Fruit fly (Drosophila melanogaster): ENCODE results near the gene hid.
A peak's percentile ranks its signal among the peaks of the same experiment; 100 is the strongest.

Gene hid

DNA sequence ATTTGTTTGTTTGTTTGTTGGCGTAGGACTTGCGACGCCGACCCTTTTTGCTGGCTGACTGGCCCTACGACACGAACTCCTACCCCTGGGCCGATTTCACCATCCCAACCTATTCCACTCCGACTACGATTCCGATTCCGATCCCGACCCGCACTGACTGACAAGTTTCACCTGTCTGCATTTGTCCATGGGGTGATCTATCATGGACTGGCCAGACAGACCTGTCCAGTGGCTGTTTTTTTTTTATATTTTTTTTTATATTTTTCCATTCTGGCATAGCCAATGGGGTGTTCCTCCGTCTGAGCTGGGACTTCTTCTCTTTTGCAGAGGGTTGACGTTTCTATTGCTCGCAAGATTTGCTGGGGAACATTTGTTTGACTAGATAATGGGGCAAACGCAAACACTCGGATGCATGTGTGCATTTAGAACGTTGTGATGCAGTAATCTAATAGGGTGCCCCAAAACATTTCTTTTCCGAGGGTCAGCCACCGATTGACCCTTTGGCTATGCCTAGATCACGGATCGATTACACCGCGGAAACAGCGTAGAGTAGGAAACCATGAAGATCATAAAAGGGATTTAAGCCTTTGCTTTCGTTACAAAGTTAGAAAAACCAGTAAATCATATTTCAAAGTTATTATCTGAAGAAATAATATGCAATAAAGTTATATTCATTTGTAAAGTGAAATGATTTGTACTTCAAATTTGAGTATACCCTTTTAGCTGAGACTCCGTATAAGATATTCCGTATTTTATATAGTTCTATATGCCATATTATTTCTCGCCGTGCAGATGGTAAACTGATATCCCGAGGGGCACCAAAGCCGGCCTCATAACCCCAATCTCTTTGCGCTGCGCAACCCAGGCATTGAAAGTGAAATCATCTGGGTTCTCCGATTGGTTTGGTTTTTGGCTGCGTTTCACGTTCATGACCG, 40.3 kb upstream of the hid start (continued):
- no peak for TF ChIP-seq CG1792 (GFP tag; optimal IDR thresholded peaks at IDR 0.05)
- TF ChIP-seq CG8388 (GFP tag; optimal IDR thresholded peaks at IDR 0.05) = peak; percentile 78
- TF ChIP-seq BtbVII (GFP tag; optimal IDR thresholded peaks at IDR 0.05) = no peak
- TF ChIP-seq ftz-f1 (GFP tag; optimal IDR thresholded peaks at IDR 0.05) = no peak
- no peak for TF ChIP-seq knrl (GFP tag; IDR thresholded peaks at IDR 0.05; ENCODE audit: partially characterized antibody)
- no peak for TF ChIP-seq crp (GFP tag; optimal IDR thresholded peaks at IDR 0.05)
- peak; percentile 54 for TF ChIP-seq zfh1 (GFP tag; IDR thresholded peaks at IDR 0.05)
- TF ChIP-seq CG8281 (tag; optimal IDR thresholded peaks at IDR 0.05) = no peak
- TF ChIP-seq Sox102F (GFP tag; optimal IDR thresholded peaks at IDR 0.05) = peak; percentile 67
- TF ChIP-seq tna (GFP tag; IDR thresholded peaks at IDR 0.05; ENCODE audit: partially characterized antibody) = no peak
- no peak for TF ChIP-seq toy (GFP tag; IDR thresholded peaks at IDR 0.05)
- no peak for TF ChIP-seq CG12744 (GFP tag; optimal IDR thresholded peaks at IDR 0.05)
- TF ChIP-seq CG4707 (GFP tag; optimal IDR thresholded peaks at IDR 0.05) = no peak
- no peak for TF ChIP-seq Awh (GFP tag; IDR thresholded peaks at IDR 0.05)
- TF ChIP-seq prd (optimal IDR thresholded peaks at IDR 0.05) = no peak
- TF ChIP-seq prd (GFP tag; IDR thresholded peaks at IDR 0.05) = peak; percentile 58; the same call in 2 of the 3 replicates
- TF ChIP-seq al (GFP tag; IDR thresholded peaks at IDR 0.05) = no peak
- TF ChIP-seq CG34422 (GFP tag; IDR thresholded peaks at IDR 0.05) = no peak
- TF ChIP-seq tx (GFP tag; optimal IDR thresholded peaks at IDR 0.05) = no peak
- TF ChIP-seq CG10462 (GFP tag; optimal IDR thresholded peaks at IDR 0.05) = no peak
- TF ChIP-seq Trl (optimal IDR thresholded peaks at IDR 0.05) = no peak
- TF ChIP-seq Trl (GFP tag; optimal IDR thresholded peaks at IDR 0.05) = no peak
- TF ChIP-seq ci (GFP tag; IDR thresholded peaks at IDR 0.05) = 0 out of 3 replicates have a peak, but pooled peaks have one; percentile 24
- peak; percentile 91 for TF ChIP-seq dmrt11E (tag; optimal IDR thresholded peaks at IDR 0.05)

dm6 chr3L:18224612-18225409, 39.4 kb upstream of the hid start:
- TF ChIP-seq CG17361 (GFP tag; IDR thresholded peaks at IDR 0.05) (peak; percentile 59), sima (GFP tag; optimal IDR thresholded peaks at IDR 0.05) (no peak), Optix (GFP tag; IDR thresholded peaks at IDR 0.05) (no peak), lov (optimal IDR thresholded peaks at IDR 0.05) (no peak), lov (GFP tag; IDR thresholded peaks at IDR 0.05) (no peak), pzg (GFP tag; optimal IDR thresholded peaks at IDR 0.05) (no peak), CG30020 (tag; optimal IDR thresholded peaks at IDR 0.05) (no peak), Hr78 (GFP tag; optimal IDR thresholded peaks at IDR 0.05) (peak in 1 of 2 experiments; percentile 48), Stat92E (GFP tag; optimal IDR thresholded peaks at IDR 0.05) (no peak), CG11723 (GFP tag; optimal IDR thresholded peaks at IDR 0.05) (no peak), C15 (GFP tag; IDR thresholded peaks at IDR 0.05) (no peak), CG17829 (tag; optimal IDR thresholded peaks at IDR 0.05) (peak; percentile 40), CG15696 (tag; optimal IDR thresholded peaks at IDR 0.05) (peak; percentile 79), CG17186 (GFP tag; optimal IDR thresholded peaks at IDR 0.05) (no peak), CG10543 (GFP tag; optimal IDR thresholded peaks at IDR 0.05) (no peak), CG8924 (tag; optimal IDR thresholded peaks at IDR 0.05) (peak; percentile 16), CG18262 (tag; optimal IDR thresholded peaks at IDR 0.05) (peak; percentile 70), zen (tag; optimal IDR thresholded peaks at IDR 0.05) (no peak), CG1603 (tag; optimal IDR thresholded peaks at IDR 0.05) (no peak), Xrp1 (GFP tag; IDR thresholded peaks at IDR 0.05) (peak; percentile 32; the same call in 1 of the 2 replicates), luna (GFP tag; optimal IDR thresholded peaks at IDR 0.05) (no peak), Oli (tag; optimal IDR thresholded peaks at IDR 0.05) (no peak), tup (GFP tag; optimal IDR thresholded peaks at IDR 0.05) (no peak), CG12391 (tag; optimal IDR thresholded peaks at IDR 0.05) (peak; percentile 65)

All from whole organism, embryonic.